Worm (Caenorhabditis elegans) whole organism, L4 larva: ENCODE results near the gene npr-22.

ENCODE experiments used
- D1046.2 ChIP-seq: fragments of 200-800 bp; sonication (Bioruptor generic); IDR thresholded peaks from 2 replicates; pipeline ENCODE4 v1.3.6; 2022; ENCODE audit warnings: missing genetic modification characterization, missing compliant biosample characterization
- ceh-82 ChIP-seq: sonication (generic microtip); optimal IDR thresholded peaks from 2 replicates; lab custom pipeline; 2017; ENCODE audit warnings: missing biosample characterization, missing genetic modification characterization
- gei-8 ChIP-seq: fragments of 200-800 bp; sonication (Bioruptor generic); optimal IDR thresholded peaks from 2 replicates; lab custom pipeline; 2018; ENCODE audit warnings: mild to moderate bottlenecking, missing genetic modification characterization, missing compliant biosample characterization
- lin-13 ChIP-seq: fragments of 150-350 bp; optimal IDR thresholded peaks from 2 replicates; lab custom pipeline; 2014; ENCODE audit warnings: missing biosample characterization, missing genetic modification reagents, missing genetic modification characterization
- pha-4 ChIP-seq, 2 experiments: fragments of 150-350 bp in 1 of 2; fragments of 200-800 bp in 1 of 2; sonication (Bioruptor generic) in 1 of 2; IDR thresholded peaks in 1 of 2; optimal IDR thresholded peaks in 1 of 2; 2 replicates each; pipeline versions ENCODE4 v1.3.6 to Lab custom; 2014 to 2022; ENCODE audit warnings: missing genetic modification characterization in 2 of 2, missing genetic modification reagents in 2 of 2, missing biosample characterization in 1 of 2, missing compliant biosample characterization in 1 of 2
- snpc-4 ChIP-seq: fragments of 150-350 bp; optimal IDR thresholded peaks from 2 replicates; lab custom pipeline; 2014; ENCODE audit warnings: missing biosample characterization, missing genetic modification characterization
- unc-39 ChIP-seq: sonication (generic microtip); optimal IDR thresholded peaks from 2 replicates; lab custom pipeline; 2017; ENCODE audit warnings: missing biosample characterization, missing genetic modification characterization
- zip-2 ChIP-seq: fragments of 150-350 bp; optimal IDR thresholded peaks from 2 replicates; lab custom pipeline; 2014; ENCODE audit warnings: missing biosample characterization, missing genetic modification characterization

DNA sequence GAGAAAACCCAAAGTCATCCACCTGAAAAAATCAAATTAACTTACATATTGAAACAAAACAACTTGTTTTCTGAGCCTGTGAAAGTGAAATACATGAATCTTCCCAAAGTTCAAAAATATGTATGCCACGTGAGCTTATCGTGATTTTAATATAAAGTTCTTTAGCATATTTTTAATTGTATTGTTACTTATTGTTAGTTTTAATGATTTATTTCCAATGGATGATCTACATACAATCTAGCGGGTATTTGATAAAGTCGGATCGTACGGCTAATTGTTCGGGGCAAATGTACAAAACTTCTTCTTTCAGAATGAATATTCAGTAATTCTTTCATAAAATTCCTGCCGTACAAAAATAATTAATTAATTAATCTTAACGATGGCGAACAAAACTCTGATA lies 11.0 kb downstream of the npr-22 start, which contains the start of gene Y59H11AM.4:
- TF ChIP-seq gei-8 (no peak), zip-2 (tag; lab: Kevin White, UChicago) (no peak), unc-39 (no peak), snpc-4 (tag; lab: Kevin White, UChicago) (no peak), lin-13 (no peak), pha-4 (GFP tag; IDR thresholded peaks at IDR 0.05; lab: Robert Waterston, UW) (no peak), pha-4 (tag; optimal IDR thresholded peaks at IDR 0.05; lab: Kevin White, UChicago) (no peak), D1046.2 (GFP tag; lab: Robert Waterston, UW) (no peak), ceh-82 (tag; lab: Kevin White, UChicago) (no peak)
